Worm (Caenorhabditis elegans) whole organism, L4 larva: ENCODE data around the gene F58B4.5.

Experiments used
- D1046.2 ChIP-seq: fragments of 200-800 bp; sonication (Bioruptor generic); IDR thresholded peaks from 2 replicates; pipeline ENCODE4 v1.3.6; 2022; ENCODE audit warnings: missing genetic modification characterization, missing compliant biosample characterization
- F26F4.8 ChIP-seq: fragments of 200-800 bp; sonication (Bioruptor generic); conservative IDR thresholded peaks from 2 replicates; pipeline ENCODE4 v1.3.6; 2022; ENCODE audit warnings: missing genetic modification characterization, missing compliant biosample characterization
- ZK337.2 ChIP-seq: fragments of 200-800 bp; sonication (Bioruptor generic); IDR thresholded peaks from 2 replicates; pipeline ENCODE4 v1.3.6; 2022; ENCODE audit warnings: missing genetic modification reagents, missing genetic modification characterization, missing compliant biosample characterization
- ama-1 ChIP-seq: fragments of 150-350 bp; optimal IDR thresholded peaks from 2 replicates; lab custom pipeline; 2014; ENCODE audit warnings: inconsistent platforms, mixed read lengths
- cey-2 ChIP-seq: sonication (generic microtip); optimal IDR thresholded peaks from 3 replicates; lab custom pipeline; 2017; ENCODE audit warnings: missing genetic modification characterization, mild to moderate bottlenecking, missing compliant biosample characterization, antibody characterized with exemption, borderline replicate concordance; ENCODE audit not compliant: insufficient read depth
- egl-43 ChIP-seq: fragments of 200-800 bp; sonication (Bioruptor generic); IDR thresholded peaks from 2 replicates; pipeline ENCODE4 v1.3.6; 2022; ENCODE audit warnings: missing genetic modification reagents, missing genetic modification characterization, missing compliant biosample characterization
- snpc-4 ChIP-seq: fragments of 150-350 bp; optimal IDR thresholded peaks from 2 replicates; lab custom pipeline; 2014; ENCODE audit warnings: missing biosample characterization, missing genetic modification characterization
- zip-11 ChIP-seq: fragments of 200-800 bp; sonication (Bioruptor generic); IDR thresholded peaks from 2 replicates; pipeline ENCODE4 v1.3.6; 2022; ENCODE audit warnings: missing genetic modification characterization, missing compliant biosample characterization

DNA sequence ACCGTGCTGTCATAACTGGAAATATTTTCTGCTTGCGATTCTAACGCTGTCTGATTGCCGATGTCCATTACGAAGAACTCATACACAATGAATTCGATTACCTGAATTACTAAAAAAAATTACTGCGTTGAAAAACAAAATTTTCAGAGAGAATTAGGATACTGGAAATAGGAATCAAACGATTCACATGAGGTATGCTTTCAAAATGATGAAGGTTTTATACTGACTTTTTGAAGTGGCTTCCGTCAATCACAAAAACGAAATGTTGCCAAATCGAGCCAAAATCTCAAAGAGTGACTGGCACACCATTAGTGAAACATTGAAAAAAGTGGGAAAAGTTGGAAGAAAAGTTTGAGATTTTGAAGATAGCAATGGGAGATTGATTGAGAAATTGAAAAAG lies 23.4 kb upstream of the F58B4.5 start, which contains the start of gene zzz-1:
- TF ChIP-seq cey-2 (no peak), egl-43 (GFP tag; lab: Robert Waterston, UW) (no peak), ZK337.2 (no peak), zip-11 (no peak), D1046.2 (GFP tag; lab: Robert Waterston, UW) (no peak), ama-1 (no peak), F26F4.8 (GFP tag; lab: Robert Waterston, UW) (no peak), snpc-4 (no peak)
